Worm (Caenorhabditis elegans) whole organism, L2 larva: ENCODE measurements around the gene ser-4.

Experiments used
- C34F6.9 ChIP-seq: fragments of 150-350 bp; optimal IDR thresholded peaks from 2 replicates; lab custom pipeline; 2014; ENCODE audit warnings: missing biosample characterization, missing genetic modification characterization
- R02D3.7 ChIP-seq: fragments of 150-350 bp; optimal IDR thresholded peaks from 2 replicates; lab custom pipeline; 2014; ENCODE audit warnings: missing biosample characterization, missing genetic modification characterization
- Y55F3AM.14 ChIP-seq: fragments of 200-800 bp; sonication (Bioruptor generic); optimal IDR thresholded peaks from 2 replicates; lab custom pipeline; 2018; ENCODE audit warnings: mild to moderate bottlenecking, missing genetic modification characterization, missing compliant biosample characterization
- aly-2 ChIP-seq: fragments of 150-350 bp; optimal IDR thresholded peaks from 2 replicates; lab custom pipeline; 2014; ENCODE audit warnings: missing biosample characterization, missing genetic modification characterization
- ama-1 ChIP-seq: fragments of 150-350 bp; optimal IDR thresholded peaks from 2 replicates; lab custom pipeline; 2018; ENCODE audit warnings: inconsistent platforms
- blmp-1 ChIP-seq: sonication (generic microtip); optimal IDR thresholded peaks from 2 replicates; lab custom pipeline; 2017; ENCODE audit warnings: missing genetic modification characterization, mild to moderate bottlenecking, missing compliant biosample characterization, antibody characterized with exemption, moderate library complexity; ENCODE audit not compliant: insufficient read depth
- ceh-16 ChIP-seq: fragments of 150-350 bp; optimal IDR thresholded peaks from 2 replicates; lab custom pipeline; 2014; ENCODE audit warnings: missing biosample characterization, missing genetic modification characterization
- crh-2 ChIP-seq: sonication (generic microtip); optimal IDR thresholded peaks from 2 replicates; lab custom pipeline; 2017; ENCODE audit warnings: missing biosample characterization, missing genetic modification characterization
- dmd-4 ChIP-seq: sonication (generic microtip); optimal IDR thresholded peaks from 2 replicates; lab custom pipeline; 2017; ENCODE audit warnings: missing biosample characterization, missing genetic modification characterization
- egl-27 ChIP-seq: sonication (generic microtip); optimal IDR thresholded peaks from 3 replicates; lab custom pipeline; 2017; ENCODE audit warnings: missing biosample characterization, missing genetic modification reagents, missing genetic modification characterization
- elt-3 ChIP-seq: sonication (generic microtip); optimal IDR thresholded peaks from 2 replicates; lab custom pipeline; 2017; ENCODE audit warnings: missing biosample characterization, missing genetic modification characterization
- fos-1 ChIP-seq: fragments of 150-350 bp; optimal IDR thresholded peaks from 2 replicates; lab custom pipeline; 2014; ENCODE audit warnings: missing biosample characterization, missing genetic modification characterization
- gmeb-1 ChIP-seq: fragments of 150-350 bp; optimal IDR thresholded peaks from 2 replicates; lab custom pipeline; 2014; ENCODE audit warnings: missing biosample characterization, missing genetic modification characterization
- lin-11 ChIP-seq: fragments of 150-350 bp; sonication (generic microtip); optimal IDR thresholded peaks from 2 replicates; lab custom pipeline; 2014; ENCODE audit warnings: missing biosample characterization, missing genetic modification characterization, inconsistent platforms, mixed read lengths
- lin-13 ChIP-seq: fragments of 150-350 bp; optimal IDR thresholded peaks from 2 replicates; lab custom pipeline; 2014; ENCODE audit warnings: missing biosample characterization, missing genetic modification reagents, missing genetic modification characterization
- lin-39 ChIP-seq: fragments of 150-350 bp; optimal IDR thresholded peaks from 2 replicates; lab custom pipeline; 2014; ENCODE audit warnings: missing biosample characterization, missing genetic modification reagents, missing genetic modification characterization
- lsy-2 ChIP-seq, 2 experiments: fragments of 150-350 bp in 1 of 2; sonication (generic microtip) in 1 of 2; optimal IDR thresholded peaks; 2 replicates each; lab custom pipeline; 2014 to 2017; ENCODE audit warnings: missing biosample characterization in 2 of 2, missing genetic modification characterization in 2 of 2
- mdl-1 ChIP-seq, 2 experiments: fragments of 150-350 bp in 1 of 2; sonication (generic microtip) in 1 of 2; optimal IDR thresholded peaks; 2 replicates each; lab custom pipeline; 2017; ENCODE audit warnings: missing biosample characterization in 2 of 2, missing genetic modification characterization in 2 of 2
- nhr-11 ChIP-seq: fragments of 150-350 bp; optimal IDR thresholded peaks from 2 replicates; lab custom pipeline; 2014; ENCODE audit warnings: missing biosample characterization, missing genetic modification characterization
- nhr-12 ChIP-seq: fragments of 150-350 bp; optimal IDR thresholded peaks from 2 replicates; lab custom pipeline; 2014; ENCODE audit warnings: missing biosample characterization, missing genetic modification characterization
- nhr-129 ChIP-seq: fragments of 150-350 bp; optimal IDR thresholded peaks from 2 replicates; lab custom pipeline; 2014; ENCODE audit warnings: missing biosample characterization, missing genetic modification characterization
- nhr-21 ChIP-seq: fragments of 150-350 bp; optimal IDR thresholded peaks from 2 replicates; lab custom pipeline; 2014; ENCODE audit warnings: missing biosample characterization, missing genetic modification characterization
- nhr-23 ChIP-seq: fragments of 150-350 bp; optimal IDR thresholded peaks from 2 replicates; lab custom pipeline; 2014; ENCODE audit warnings: missing biosample characterization, missing genetic modification reagents, missing genetic modification characterization
- nhr-237 ChIP-seq: fragments of 150-350 bp; optimal IDR thresholded peaks from 2 replicates; lab custom pipeline; 2014; ENCODE audit warnings: missing biosample characterization, missing genetic modification characterization
- nhr-25 ChIP-seq: fragments of 150-350 bp; sonication (generic microtip); optimal IDR thresholded peaks from 3 replicates; lab custom pipeline; 2014; ENCODE audit warnings: missing biosample characterization, missing genetic modification characterization
- nhr-6 ChIP-seq: fragments of 150-350 bp; optimal IDR thresholded peaks from 2 replicates; lab custom pipeline; 2014; ENCODE audit warnings: missing biosample characterization, missing genetic modification characterization
- peb-1 ChIP-seq: fragments of 150-350 bp; optimal IDR thresholded peaks from 2 replicates; lab custom pipeline; 2014; ENCODE audit warnings: missing biosample characterization, missing genetic modification characterization
- sem-4 ChIP-seq: fragments of 150-350 bp; optimal IDR thresholded peaks from 2 replicates; lab custom pipeline; 2014; ENCODE audit warnings: missing biosample characterization, missing genetic modification reagents, missing genetic modification characterization
- skn-1 ChIP-seq: sonication (generic microtip); optimal IDR thresholded peaks from 2 replicates; lab custom pipeline; 2017; ENCODE audit warnings: missing biosample characterization, missing genetic modification characterization
- sma-3 ChIP-seq: sonication (generic microtip); optimal IDR thresholded peaks from 2 replicates; lab custom pipeline; 2016; ENCODE audit warnings: missing genetic modification reagents, missing genetic modification characterization, missing compliant biosample characterization
- sma-9 ChIP-seq, 2 experiments: fragments of 150-350 bp in 1 of 2; sonication (generic microtip) in 1 of 2; optimal IDR thresholded peaks; 2 replicates each; lab custom pipeline; 2014 to 2016; ENCODE audit warnings: missing genetic modification characterization in 2 of 2, mild to moderate bottlenecking in 1 of 2, missing biosample characterization in 1 of 2, missing compliant biosample characterization in 1 of 2, missing genetic modification reagents in 1 of 2, moderate library complexity in 1 of 2
- snpc-4 ChIP-seq: fragments of 150-350 bp; optimal IDR thresholded peaks from 2 replicates; lab custom pipeline; 2014; ENCODE audit warnings: missing biosample characterization, missing genetic modification characterization
- unc-55 ChIP-seq: fragments of 150-350 bp; sonication (generic microtip); optimal IDR thresholded peaks from 3 replicates; lab custom pipeline; 2014; ENCODE audit warnings: missing biosample characterization, missing genetic modification reagents, missing genetic modification characterization
- unc-62 ChIP-seq: fragments of 150-350 bp; optimal IDR thresholded peaks from 2 replicates; lab custom pipeline; 2014; ENCODE audit warnings: missing biosample characterization, missing genetic modification reagents, missing genetic modification characterization
- zag-1 ChIP-seq: fragments of 150-350 bp; optimal IDR thresholded peaks from 2 replicates; lab custom pipeline; 2014; ENCODE audit warnings: missing biosample characterization, missing genetic modification characterization
- ztf-1 ChIP-seq: fragments of 200-800 bp; sonication (Bioruptor generic); conservative IDR thresholded peaks from 2 replicates; pipeline ENCODE4 v1.3.6; 2022; ENCODE audit warnings: missing genetic modification characterization, missing compliant biosample characterization
- ztf-11 ChIP-seq: sonication (generic microtip); optimal IDR thresholded peaks from 2 replicates; lab custom pipeline; 2017; ENCODE audit warnings: missing biosample characterization, missing genetic modification characterization
- ztf-4 ChIP-seq: fragments of 150-350 bp; optimal IDR thresholded peaks from 2 replicates; lab custom pipeline; 2014; ENCODE audit warnings: missing biosample characterization, missing genetic modification characterization

Gene ser-4

ce11 chrIII:1733001-1733400 lies at the start of gene ser-4:
Gene ser-4 (minus strand): TSS chrIII:1733101.
- TF ChIP-seq nhr-21 (tag; lab: Kevin White, UChicago) (no peak), nhr-129 (tag; lab: Kevin White, UChicago) (no peak), R02D3.7 (no peak), nhr-25 (tag; lab: Kevin White, UChicago) (no peak), sma-9 (GFP tag; optimal IDR thresholded peaks at IDR 0.05; lab: Kevin White, UChicago) (no peak), sma-9 (tag; optimal IDR thresholded peaks at IDR 0.05; lab: Kevin White, UChicago) (no peak), ceh-16 (no peak), Y55F3AM.14 (GFP tag; lab: Kevin White, UChicago) (no peak), nhr-237 (tag; lab: Kevin White, UChicago) (no peak), lsy-2 (tag; optimal IDR thresholded peaks at IDR 0.05; lab: Kevin White, UChicago) (no peak), fos-1 (tag; lab: Kevin White, UChicago) (no peak), mdl-1 (tag; optimal IDR thresholded peaks at IDR 0.05; lab: Kevin White, UChicago) (no peak), ama-1 (lab: Kevin White, UChicago) (no peak), blmp-1 (tag; lab: Kevin White, UChicago) (no peak), ztf-11 (tag; lab: Kevin White, UChicago) (no peak), dmd-4 (tag; lab: Kevin White, UChicago) (no peak), peb-1 (tag; lab: Kevin White, UChicago) (no peak), nhr-6 (tag; lab: Kevin White, UChicago) (no peak)

- TF ChIP-seq nhr-12 (no peak), snpc-4 (no peak), elt-3 (tag; lab: Kevin White, UChicago) (no peak), zag-1 (no peak), nhr-6 (tag; lab: Kevin White, UChicago) (no peak), sma-9 (GFP tag; optimal IDR thresholded peaks at IDR 0.05; lab: Kevin White, UChicago) (no peak), sma-9 (tag; optimal IDR thresholded peaks at IDR 0.05; lab: Kevin White, UChicago) (no peak), sma-3 (GFP tag; lab: Kevin White, UChicago) (no peak), skn-1 (tag; lab: Kevin White, UChicago) (no peak)
Measured at ce11 chrIII:1777969-1778368, 45.1 kb upstream of the ser-4 start, which contains the start of gene Y39A3CL.4. Gene Y39A3CL.4 (minus strand): TSS chrIII:1778069.

DNA sequence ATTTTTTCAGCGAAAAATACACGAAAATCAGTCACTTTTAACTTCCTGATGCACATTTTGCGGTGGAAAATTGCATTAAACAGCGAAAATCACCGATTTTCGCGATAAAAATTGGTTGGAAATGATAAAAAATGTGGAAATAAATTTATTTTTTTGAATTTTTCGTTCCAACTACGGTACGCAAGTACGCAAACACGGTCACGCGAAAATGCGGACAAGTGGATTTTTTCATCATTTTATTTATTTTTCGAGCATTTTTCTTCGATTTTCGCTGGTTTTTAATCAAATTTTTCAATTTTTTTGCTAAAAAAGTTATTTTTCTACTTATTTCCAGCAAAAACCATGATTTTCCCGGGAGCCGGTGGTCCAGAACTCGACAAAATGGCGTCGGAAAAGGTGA lies 44.6 kb upstream of the ser-4 start, which contains the start of gene Y39A3CL.3:
Gene Y39A3CL.3, plus strand, starts transcription at position 335 of the 400 bp plus-strand sequence.
- TF ChIP-seq nhr-129 (tag; lab: Kevin White, UChicago) (no peak), nhr-6 (tag; lab: Kevin White, UChicago) (no peak), nhr-12 (no peak), unc-55 (GFP tag; lab: Kevin White, UChicago) (peak; percentile 55), egl-27 (no peak), lin-39 (tag; lab: Kevin White, UChicago) (no peak), nhr-11 (no peak), lin-11 (no peak), lsy-2 (tag; optimal IDR thresholded peaks at IDR 0.05; lab: Kevin White, UChicago) (peak; percentile 92 to 97), ztf-4 (no peak), nhr-21 (tag; lab: Kevin White, UChicago) (no peak), zag-1 (no peak), ama-1 (lab: Kevin White, UChicago) (no peak), ceh-16 (no peak), crh-2 (no peak), nhr-23 (tag; lab: Kevin White, UChicago) (no peak), snpc-4 (no peak), nhr-25 (tag; lab: Kevin White, UChicago) (no peak), nhr-237 (tag; lab: Kevin White, UChicago) (no peak), fos-1 (tag; lab: Kevin White, UChicago) (no peak), gmeb-1 (tag; lab: Kevin White, UChicago) (peak; percentile 46), sem-4 (tag; lab: Kevin White, UChicago) (no peak), lin-13 (GFP tag; lab: Kevin White, UChicago) (peak; percentile 39), ztf-1 (GFP tag; lab: Robert Waterston, UW) (no peak), peb-1 (tag; lab: Kevin White, UChicago) (no peak), aly-2 (tag; lab: Kevin White, UChicago) (no peak), unc-62 (GFP tag; lab: Kevin White, UChicago) (no peak), C34F6.9 (tag; lab: Kevin White, UChicago) (peak; percentile 44)
